Worm (Caenorhabditis elegans): Measurements from ENCODE around the gene ZC449.4.

The ZC449.4 gene

ce11 chrX:4987617-4988016 is 46.2 kb downstream of the ZC449.4 start:
- no peak for TF ChIP-seq unc-62 (GFP tag; optimal IDR thresholded peaks at IDR 0.05)

DNA sequence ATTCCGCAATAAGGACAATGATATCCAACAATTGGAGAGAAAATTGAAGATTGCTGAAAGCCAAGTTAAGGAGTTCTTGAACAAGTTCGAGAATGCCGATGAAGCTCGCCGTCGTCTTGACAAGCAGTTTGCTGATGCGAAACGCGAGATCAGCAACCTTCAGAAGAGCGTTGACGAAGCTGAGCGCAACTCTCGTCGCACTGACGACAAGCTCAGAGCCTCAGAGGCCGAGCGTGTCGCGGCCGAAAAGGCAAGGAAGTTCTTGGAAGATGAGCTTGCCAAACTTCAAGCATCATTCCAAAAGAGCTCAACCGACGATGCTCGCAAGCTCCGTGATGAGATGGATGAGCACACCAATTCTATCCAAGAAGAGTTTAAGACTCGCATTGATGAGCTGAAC is 47.4 kb downstream of the ZC449.4 start:
- TF ChIP-seq unc-62 (GFP tag; optimal IDR thresholded peaks at IDR 0.05): no peak

DNA sequence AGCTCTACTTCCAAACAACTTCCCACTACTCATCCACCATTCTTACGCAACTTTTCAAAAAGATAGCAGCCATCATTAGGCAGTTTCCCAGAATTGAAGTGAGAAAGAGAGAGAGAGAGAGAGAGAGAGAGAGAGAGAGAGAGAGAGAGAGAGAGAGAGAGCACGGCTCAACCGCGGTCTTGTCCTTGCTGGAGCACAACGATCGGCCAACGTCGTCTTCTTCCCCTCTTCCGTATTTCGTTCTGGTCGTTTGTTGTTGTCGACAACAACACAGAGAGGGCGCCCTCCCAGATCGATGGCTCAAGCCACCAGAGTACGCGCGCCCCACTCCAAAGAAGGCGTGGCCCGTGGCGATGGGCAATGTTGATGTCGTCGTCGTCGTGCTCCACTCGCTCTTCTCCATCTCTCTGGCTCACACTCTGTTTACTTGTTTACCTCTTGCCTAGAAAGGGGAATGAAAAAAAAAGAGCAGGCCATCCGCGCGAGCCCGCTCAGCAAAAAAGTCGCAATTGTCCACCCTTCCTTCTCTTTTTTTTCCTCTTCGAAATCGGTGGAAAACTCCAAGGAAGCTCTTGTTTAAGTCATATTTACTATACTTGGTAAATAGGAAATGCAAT is 51.7 kb downstream of the ZC449.4 start:
- no peak for TF ChIP-seq unc-62 (GFP tag; optimal IDR thresholded peaks at IDR 0.05)

- TF ChIP-seq unc-62 (GFP tag; optimal IDR thresholded peaks at IDR 0.05): no peak
Measured at ce11 chrX:4981579-4981978, 52.2 kb downstream of the ZC449.4 start.

DNA sequence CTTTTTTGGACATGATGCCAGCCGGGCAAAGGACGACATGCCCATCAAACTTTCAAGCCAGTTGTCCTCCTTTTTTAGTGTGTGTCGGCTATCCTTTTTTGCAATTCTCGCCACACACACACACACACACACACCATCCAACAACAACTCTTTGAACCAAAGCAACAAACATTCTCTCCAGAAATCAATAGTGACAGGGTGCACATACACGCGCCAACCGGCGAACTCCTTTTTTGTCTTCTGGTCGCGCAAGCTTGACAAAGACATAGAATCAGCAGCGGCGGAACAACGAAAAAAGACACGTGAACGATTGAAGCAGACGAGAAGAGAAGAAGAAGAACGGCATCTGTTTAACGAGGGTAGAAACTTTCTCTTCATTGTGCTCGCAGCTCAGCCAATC is 52.7 kb downstream of the ZC449.4 start:
- TF ChIP-seq unc-62 (GFP tag; optimal IDR thresholded peaks at IDR 0.05): no peak

DNA sequence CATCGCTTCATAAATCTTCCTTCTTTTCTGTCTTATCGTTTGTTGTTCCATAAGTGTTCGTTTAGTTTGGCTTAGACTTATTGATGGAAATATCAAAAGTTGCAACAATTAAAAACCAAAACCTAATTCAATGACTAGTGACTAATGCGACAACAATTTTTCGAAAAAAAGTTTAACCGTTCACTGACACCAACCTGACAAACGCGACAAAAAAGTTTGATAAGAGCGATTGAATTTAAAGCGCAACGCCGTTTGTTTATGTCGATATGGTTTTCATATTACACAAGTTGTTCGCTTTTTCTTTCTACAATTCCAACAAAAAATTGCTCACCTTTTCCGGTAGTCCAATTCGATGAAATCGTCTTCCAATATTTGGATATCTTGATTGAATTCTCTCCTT is 54.7 kb downstream of the ZC449.4 start:
- no peak for TF ChIP-seq unc-62 (GFP tag; optimal IDR thresholded peaks at IDR 0.05)
